Worm (Caenorhabditis elegans): ENCODE data around the gene K03H1.9.

DNA sequence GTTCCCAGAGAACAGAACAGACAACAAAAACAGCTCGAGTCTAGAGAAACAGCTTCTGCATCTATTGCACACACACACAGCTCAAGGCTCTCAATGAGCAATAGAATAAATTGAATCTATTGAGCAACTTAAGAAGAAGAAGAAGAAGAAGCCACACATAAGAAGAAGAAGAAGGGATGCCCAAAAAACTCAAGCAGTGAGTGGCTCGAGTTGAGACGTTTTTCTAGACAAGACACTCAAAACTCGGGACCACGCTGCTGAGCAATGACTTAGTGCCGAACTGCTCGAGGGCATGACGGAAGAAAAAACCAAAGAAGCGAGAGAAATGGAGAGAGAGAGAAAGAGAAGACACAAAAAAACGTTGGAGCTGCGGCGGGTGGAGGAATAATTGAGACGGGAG is 36.0 kb downstream of the K03H1.9 start:
- TF ChIP-seq nhr-28 (tag; optimal IDR thresholded peaks at IDR 0.05) (no peak), lim-7 (GFP tag; IDR thresholded peaks at IDR 0.05) (no peak), lin-39 (tag; optimal IDR thresholded peaks at IDR 0.05) (no peak), egl-27 (tag; optimal IDR thresholded peaks at IDR 0.05) (no peak), nhr-48 (tag; optimal IDR thresholded peaks at IDR 0.05) (no peak)

All from whole organism, L4 larva.